Fruit fly (Drosophila melanogaster) whole organism, embryonic: ENCODE measurements around the gene CG31019.

ENCODE experiments used
- ATbp ChIP-seq: fragments of 200-800 bp; sonication (Bioruptor generic); optimal IDR thresholded peaks from 2 replicates; lab custom pipeline; 2017; ENCODE audit warnings: missing biosample characterization, mild to moderate bottlenecking, missing genetic modification characterization, missing genetic modification reagents
- Atf3 ChIP-seq: fragments of 200-800 bp; sonication (Bioruptor generic); optimal IDR thresholded peaks from 3 replicates; lab custom pipeline; 2016; ENCODE audit warnings: missing biosample characterization, missing genetic modification characterization
- B-H2 ChIP-seq: fragments of 200-800 bp; sonication (Bioruptor generic); optimal IDR thresholded peaks from 2 replicates; lab custom pipeline; 2018; ENCODE audit warnings: missing biosample characterization, mild to moderate bottlenecking, missing genetic modification characterization
- Blimp-1 ChIP-seq: fragments of 200-800 bp; sonication (Bioruptor generic); optimal IDR thresholded peaks from 3 replicates; lab custom pipeline; 2018; ENCODE audit warnings: missing biosample characterization, missing genetic modification characterization, mild to moderate bottlenecking, moderate library complexity, missing genetic modification reagents
- CG10209 ChIP-seq: fragments of 200-800 bp; sonication (Bioruptor generic); optimal IDR thresholded peaks from 3 replicates; lab custom pipeline; 2017; ENCODE audit warnings: missing biosample characterization, mild to moderate bottlenecking, missing genetic modification characterization, missing genetic modification reagents
- CG10267 ChIP-seq: fragments of 200-800 bp; sonication (Bioruptor generic); optimal IDR thresholded peaks from 2 replicates; lab custom pipeline; 2018; ENCODE audit warnings: missing biosample characterization, mild to moderate bottlenecking, missing genetic modification characterization, moderate library complexity
- CG11085 ChIP-seq: fragments of 200-800 bp; sonication (Bioruptor generic); IDR thresholded peaks from 2 replicates; pipeline ENCODE4 v1.3.6; 2022; ENCODE audit warnings: missing biosample characterization, missing genetic modification characterization
- CG12769 ChIP-seq: fragments of 200-800 bp; sonication (Bioruptor generic); optimal IDR thresholded peaks from 2 replicates; lab custom pipeline; 2019; ENCODE audit warnings: missing biosample characterization, mild to moderate bottlenecking, missing genetic modification characterization, moderate library complexity
- CG14860 ChIP-seq: fragments of 200-800 bp; sonication (Bioruptor generic); IDR thresholded peaks from 3 replicates; pipeline ENCODE4 v1.3.6; 2022; ENCODE audit warnings: missing biosample characterization, missing genetic modification characterization; ENCODE audit not compliant: partially characterized antibody
- CG15514 ChIP-seq: fragments of 200-800 bp; sonication (Bioruptor generic); optimal IDR thresholded peaks from 3 replicates; lab custom pipeline; 2017; ENCODE audit warnings: missing biosample characterization, missing genetic modification characterization, mild to moderate bottlenecking, moderate library complexity, missing genetic modification reagents
- CG15696 ChIP-seq: fragments of 200-800 bp; sonication (Bioruptor generic); optimal IDR thresholded peaks from 2 replicates; lab custom pipeline; 2019; ENCODE audit warnings: missing biosample characterization, mild to moderate bottlenecking, missing genetic modification characterization, moderate library complexity
- CG16815 ChIP-seq: fragments of 200-800 bp; sonication (Bioruptor generic); optimal IDR thresholded peaks from 3 replicates; lab custom pipeline; 2017; ENCODE audit warnings: missing biosample characterization, mild to moderate bottlenecking, missing genetic modification characterization
- CG2120 ChIP-seq: fragments of 200-800 bp; sonication (Bioruptor generic); optimal IDR thresholded peaks from 3 replicates; lab custom pipeline; 2016; ENCODE audit warnings: missing biosample characterization, missing genetic modification characterization
- CG31388 ChIP-seq: fragments of 200-800 bp; sonication (Bioruptor generic); optimal IDR thresholded peaks from 2 replicates; lab custom pipeline; 2016; ENCODE audit warnings: missing biosample characterization, missing genetic modification characterization
- CG3838 ChIP-seq: fragments of 200-800 bp; sonication (Bioruptor generic); optimal IDR thresholded peaks from 3 replicates; lab custom pipeline; 2016; ENCODE audit warnings: missing biosample characterization, missing genetic modification characterization
- CG3847 ChIP-seq: fragments of 200-800 bp; sonication (Bioruptor generic); IDR thresholded peaks from 2 replicates; pipeline ENCODE4 v1.3.6; 2022; ENCODE audit warnings: missing biosample characterization, missing genetic modification characterization
- CG7928 ChIP-seq: fragments of 200-800 bp; sonication (Bioruptor generic); optimal IDR thresholded peaks from 2 replicates; lab custom pipeline; 2017; ENCODE audit warnings: missing biosample characterization, mild to moderate bottlenecking, missing genetic modification characterization
- CG7987 ChIP-seq: fragments of 200-800 bp; sonication (Bioruptor generic); optimal IDR thresholded peaks from 2 replicates; lab custom pipeline; 2018; ENCODE audit warnings: missing biosample characterization, mild to moderate bottlenecking, missing genetic modification characterization, moderate library complexity
- CG8281 ChIP-seq: fragments of 200-800 bp; sonication (Bioruptor generic); optimal IDR thresholded peaks from 2 replicates; lab custom pipeline; 2018; ENCODE audit warnings: missing biosample characterization, mild to moderate bottlenecking, missing genetic modification characterization, moderate library complexity
- CG8359 ChIP-seq: fragments of 200-800 bp; sonication (Bioruptor generic); optimal IDR thresholded peaks from 2 replicates; lab custom pipeline; 2017; ENCODE audit warnings: missing biosample characterization, mild to moderate bottlenecking, missing genetic modification characterization, borderline replicate concordance
- Doc3 ChIP-seq: fragments of 200-800 bp; sonication (Bioruptor generic); IDR thresholded peaks from 3 replicates; pipeline ENCODE4 v1.3.6; 2022; ENCODE audit warnings: missing biosample characterization, missing genetic modification characterization; ENCODE audit not compliant: partially characterized antibody
- Ets65A ChIP-seq: fragments of 200-800 bp; sonication (Bioruptor generic); peaks from one replicate; lab custom pipeline; 2016; ENCODE audit warnings: missing biosample characterization, missing genetic modification characterization
- Hr39 ChIP-seq: fragments of >200 bp; optimal IDR thresholded peaks from 2 replicates; lab custom pipeline; 2017
- Nf-YB ChIP-seq: fragments of 200-800 bp; sonication (Bioruptor generic); optimal IDR thresholded peaks from 3 replicates; lab custom pipeline; 2019; ENCODE audit warnings: missing biosample characterization, mild to moderate bottlenecking, missing genetic modification characterization, moderate library complexity
- Poxn ChIP-seq: fragments of 200-800 bp; sonication (Bioruptor generic); IDR thresholded peaks from 2 replicates; pipeline ENCODE4 v1.3.6; 2022; ENCODE audit warnings: missing biosample characterization, missing genetic modification characterization
- Sry-δ ChIP-seq: fragments of 200-800 bp; sonication (Bioruptor generic); optimal IDR thresholded peaks from 2 replicates; lab custom pipeline; 2016; ENCODE audit warnings: missing biosample characterization, missing genetic modification characterization
- Usf ChIP-seq: fragments of 200-800 bp; sonication (Bioruptor generic); optimal IDR thresholded peaks from 2 replicates; lab custom pipeline; 2017; ENCODE audit warnings: missing genotype, missing biosample characterization, missing genetic modification characterization
- ase ChIP-seq: fragments of 200-800 bp; sonication (Bioruptor generic); IDR thresholded peaks from 3 replicates; pipeline ENCODE4 v1.3.6; 2022; ENCODE audit warnings: missing biosample characterization, missing genetic modification characterization
- ato ChIP-seq: fragments of 200-800 bp; sonication (Bioruptor generic); IDR thresholded peaks from 2 replicates; pipeline ENCODE4 v1.3.6; 2022; ENCODE audit warnings: missing biosample characterization, missing genetic modification characterization; ENCODE audit not compliant: partially characterized antibody
- bsh ChIP-seq, 2 experiments: fragments of 200-800 bp; sonication (Bioruptor generic); optimal IDR thresholded peaks; 2 replicates each; lab custom pipeline; 2017 to 2018; ENCODE audit warnings: mild to moderate bottlenecking in 2 of 2, missing biosample characterization in 2 of 2, missing genetic modification characterization in 2 of 2, moderate library complexity in 1 of 2
- cato ChIP-seq: fragments of 200-800 bp; sonication (Bioruptor generic); optimal IDR thresholded peaks from 2 replicates; lab custom pipeline; 2016; ENCODE audit warnings: missing biosample characterization, missing genetic modification characterization, borderline replicate concordance
- croc ChIP-seq: fragments of 200-800 bp; sonication (Bioruptor generic); conservative IDR thresholded peaks from 3 replicates; pipeline ENCODE4 v1.3.6; 2022; ENCODE audit warnings: missing biosample characterization, missing genetic modification characterization
- crp ChIP-seq, 2 experiments: fragments of 200-800 bp; sonication (Bioruptor generic); optimal IDR thresholded peaks; 2 replicates in 1 of 2; 3 replicates in 1 of 2; lab custom pipeline; 2017; ENCODE audit warnings: missing biosample characterization in 2 of 2, missing genetic modification characterization in 2 of 2, mild to moderate bottlenecking in 1 of 2, moderate library complexity in 1 of 2
- disco-r ChIP-seq: fragments of 200-800 bp; sonication (Bioruptor generic); optimal IDR thresholded peaks from 2 replicates; lab custom pipeline; 2016; ENCODE audit warnings: missing biosample characterization, missing genetic modification characterization
- en ChIP-seq: fragments of 200-800 bp; sonication (Bioruptor generic); optimal IDR thresholded peaks from 2 replicates; lab custom pipeline; 2016; ENCODE audit warnings: missing biosample characterization, missing genetic modification characterization
- fd102C ChIP-seq: fragments of 200-800 bp; sonication (Bioruptor generic); optimal IDR thresholded peaks from 2 replicates; lab custom pipeline; 2018; ENCODE audit warnings: missing biosample characterization, mild to moderate bottlenecking, missing genetic modification characterization, moderate library complexity
- fd3F ChIP-seq: fragments of 200-800 bp; sonication (Bioruptor generic); optimal IDR thresholded peaks from 2 replicates; lab custom pipeline; 2018; ENCODE audit warnings: missing biosample characterization, mild to moderate bottlenecking, missing genetic modification characterization, moderate library complexity
- grau ChIP-seq: fragments of 200-800 bp; optimal IDR thresholded peaks from 3 replicates; lab custom pipeline; 2019; ENCODE audit warnings: missing biosample characterization, mild to moderate bottlenecking, missing genetic modification characterization, moderate library complexity
- hbn ChIP-seq: fragments of 200-800 bp; sonication (Bioruptor generic); IDR thresholded peaks from 2 replicates; pipeline ENCODE4 v1.3.6; 2022; ENCODE audit warnings: missing biosample characterization, missing genetic modification characterization; ENCODE audit not compliant: partially characterized antibody
- lab ChIP-seq: fragments of 200-800 bp; sonication (Bioruptor generic); optimal IDR thresholded peaks from 3 replicates; lab custom pipeline; 2017; ENCODE audit warnings: missing biosample characterization, missing genetic modification characterization, mild to moderate bottlenecking, moderate library complexity, missing genetic modification reagents
- lbe ChIP-seq: fragments of 200-800 bp; sonication (Bioruptor generic); optimal IDR thresholded peaks from 2 replicates; lab custom pipeline; 2016; ENCODE audit warnings: missing biosample characterization, mild to moderate bottlenecking, missing genetic modification characterization
- pan ChIP-seq, 4 experiments: fragments of >200 bp in 3 of 4; fragments of 200-800 bp in 1 of 4; sonication (Bioruptor generic) in 1 of 4; optimal IDR thresholded peaks in 3 of 4; IDR thresholded peaks in 1 of 4; 2 replicates each; pipeline versions ENCODE4 v1.3.6 to Lab custom; 2017 to 2022; ENCODE audit warnings: missing biosample characterization in 2 of 4, missing genetic modification characterization in 2 of 4, mixed read lengths in 1 of 4
- pzg ChIP-seq: fragments of 200-800 bp; sonication (Bioruptor generic); optimal IDR thresholded peaks from 3 replicates; lab custom pipeline; 2018; ENCODE audit warnings: missing biosample characterization, mild to moderate bottlenecking, missing genetic modification characterization, moderate library complexity
- sim ChIP-seq: fragments of 200-800 bp; sonication (Bioruptor generic); IDR thresholded peaks from 2 replicates; pipeline ENCODE4 v1.3.6; 2022; ENCODE audit warnings: missing biosample characterization, missing genetic modification characterization
- tup ChIP-seq: fragments of 200-800 bp; sonication (Bioruptor generic); optimal IDR thresholded peaks from 2 replicates; lab custom pipeline; 2016; ENCODE audit warnings: missing biosample characterization, mild to moderate bottlenecking, missing genetic modification characterization, moderate library complexity
- z ChIP-seq: fragments of 200-800 bp; sonication (Bioruptor generic); IDR thresholded peaks from 3 replicates; pipeline ENCODE4 v1.3.6; 2022; ENCODE audit warnings: missing biosample characterization, missing genetic modification characterization
- zfh2 ChIP-seq: fragments of 200-800 bp; sonication (Bioruptor generic); optimal IDR thresholded peaks from 2 replicates; lab custom pipeline; 2016; ENCODE audit warnings: missing biosample characterization, missing genetic modification characterization

Gene CG31019

DNA sequence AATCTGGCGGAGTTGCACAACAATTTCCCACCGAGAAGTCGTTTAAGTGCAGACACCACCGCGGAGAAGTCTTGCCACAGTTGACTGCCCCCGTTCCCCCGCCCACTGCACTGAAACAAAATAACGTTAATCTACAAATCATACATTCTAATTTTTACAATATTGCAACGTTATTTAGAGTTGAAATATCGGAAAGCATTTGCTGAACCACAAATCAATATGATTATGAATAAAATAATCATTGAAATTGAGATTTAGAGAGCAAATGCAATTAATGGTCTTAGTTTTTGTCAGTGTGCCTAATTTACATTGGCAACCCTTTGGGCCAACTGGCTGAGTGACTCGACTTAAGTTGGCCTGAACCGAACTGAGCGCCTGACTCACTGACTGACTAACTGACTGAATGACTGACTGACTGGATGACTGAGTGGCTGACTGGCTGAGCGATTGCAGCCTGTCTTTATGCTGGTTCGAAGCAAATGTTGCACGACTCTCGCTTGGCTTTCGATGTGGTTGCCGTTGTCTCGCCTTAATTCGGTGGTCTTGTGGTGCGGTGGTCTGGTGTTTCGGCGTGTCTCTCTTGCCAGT is 26.2 kb upstream of the CG31019 start (continued):
- TF ChIP-seq croc (GFP tag; lab: Robert Waterston, UW), result peak; percentile 70; the same call in 2 of the 3 replicates
- peak; percentile 24 for TF ChIP-seq CG7987 (GFP tag; lab: Kevin White, UChicago)
- no peak for TF ChIP-seq zfh2 (GFP tag; lab: Kevin White, UChicago)
- no peak for TF ChIP-seq Hr39
- TF ChIP-seq sim (GFP tag; lab: Robert Waterston, UW), result peak; percentile 69; the same call in 1 of the 2 replicates
- no peak for TF ChIP-seq fd102C
- TF ChIP-seq en, result peak; percentile 66
- no peak for TF ChIP-seq Doc3 (GFP tag; lab: Robert Waterston, UW)
- TF ChIP-seq disco-r (GFP tag; lab: Kevin White, UChicago), result peak; percentile 1
- TF ChIP-seq Nf-YB (GFP tag; lab: Kevin White, UChicago), result peak; percentile 55
- no peak for TF ChIP-seq CG11085 (GFP tag; lab: Robert Waterston, UW)
- peak; percentile 28 for TF ChIP-seq cato

DNA sequence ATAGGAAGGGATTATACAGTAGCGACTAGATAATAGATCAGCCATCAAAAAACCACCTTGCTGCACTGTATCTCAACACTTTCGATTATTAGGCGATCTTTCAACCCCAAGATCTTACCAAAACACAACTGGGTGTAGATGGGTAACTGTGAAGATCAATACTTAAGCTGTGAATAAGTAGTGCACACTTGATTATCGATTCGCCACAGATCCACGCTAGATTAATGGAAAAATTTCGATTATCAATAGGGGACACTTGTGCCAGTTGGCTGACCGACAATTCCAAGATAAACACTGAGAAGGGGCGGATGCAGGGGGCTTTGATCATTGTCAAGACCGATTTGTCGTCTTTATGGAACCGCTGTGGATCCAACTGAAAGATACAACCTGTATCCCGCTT is 17.7 kb upstream of the CG31019 start, which contains the start of gene CG9702:
Gene CG9702 (plus strand): TSS at position 301 of the 400 bp plus-strand sequence.
- TF ChIP-seq CG10209 (GFP tag; lab: Kevin White, UChicago) (no peak), Usf (GFP tag; lab: Kevin White, UChicago) (no peak), B-H2 (GFP tag; lab: Kevin White, UChicago) (no peak), ATbp (GFP tag; lab: Kevin White, UChicago) (peak; percentile 37), CG8359 (no peak), Ets65A (peak; percentile 38), crp (GFP tag; optimal IDR thresholded peaks at IDR 0.05; lab: Kevin White, UChicago) (no peak), CG2120 (no peak), CG14860 (GFP tag; lab: Robert Waterston, UW) (no peak), CG31388 (no peak), pan (optimal IDR thresholded peaks at IDR 0.05; lab: Kevin White, UChicago) (no peak), pan (GFP tag; optimal IDR thresholded peaks at IDR 0.05 in 1 of 2, IDR thresholded peaks at IDR 0.05 in 1 of 2) (peak in 1 of 2 experiments; percentile 13), z (GFP tag; lab: Robert Waterston, UW) (no peak)
- TF ChIP-seq, all 482 proteins: peak for 3

dm6 chr3R:30583542-30583941 is 13.3 kb upstream of the CG31019 start, which contains the start of gene Rpt6R:
TSS of gene Rpt6R (minus strand) at chr3R:30583697.
- no peak for TF ChIP-seq CG3847 (GFP tag; lab: Robert Waterston, UW)
- no peak for TF ChIP-seq CG3838 (GFP tag; lab: Kevin White, UChicago)
- no peak for TF ChIP-seq CG12769 (tag; lab: Kevin White, UChicago)
- TF ChIP-seq lbe, result no peak
- TF ChIP-seq ato (GFP tag; lab: Robert Waterston, UW), result no peak
- no peak for TF ChIP-seq lab (GFP tag; lab: Kevin White, UChicago)
- peak; percentile 97 for TF ChIP-seq CG15514
- no peak for TF ChIP-seq hbn (GFP tag; lab: Robert Waterston, UW)
- no peak for TF ChIP-seq Blimp-1 (GFP tag; lab: Kevin White, UChicago)
- no peak for TF ChIP-seq tup (GFP tag; lab: Kevin White, UChicago)
- TF ChIP-seq Poxn, result no peak
- no peak for TF ChIP-seq ase (GFP tag; lab: Robert Waterston, UW)
- peak; percentile 11 for TF ChIP-seq Sry-δ (GFP tag; lab: Kevin White, UChicago)
- TF ChIP-seq pzg (GFP tag; lab: Kevin White, UChicago), result peak; percentile 20
- peak; percentile 75 for TF ChIP-seq CG7928 (GFP tag; lab: Kevin White, UChicago)
- no peak for TF ChIP-seq bsh (GFP tag; optimal IDR thresholded peaks at IDR 0.05; lab: Kevin White, UChicago)
- no peak for TF ChIP-seq fd3F (GFP tag; lab: Kevin White, UChicago)
- no peak for TF ChIP-seq CG16815 (GFP tag; lab: Kevin White, UChicago)
- TF ChIP-seq grau (tag; lab: Kevin White, UChicago), result no peak
- TF ChIP-seq CG8281 (tag; lab: Kevin White, UChicago), result no peak
- peak; percentile 12 for TF ChIP-seq CG10267
- TF ChIP-seq Atf3 (GFP tag; lab: Kevin White, UChicago), result no peak
- no peak for TF ChIP-seq CG15696 (tag; lab: Kevin White, UChicago)
